Fruit fly (Drosophila melanogaster) ovary, adult (tissue): ENCODE results near the gene CG18428.
A peak's percentile ranks its signal among the peaks of the same experiment; 100 is the strongest.

Source experiments
- CG17801 ChIP-seq: fragments of 200-800 bp; optimal IDR thresholded peaks from 2 replicates; lab custom pipeline; 2019; ENCODE audit warnings: missing biosample characterization, mild to moderate bottlenecking, missing genetic modification characterization, moderate library complexity; ENCODE audit not compliant: partially characterized antibody

Gene CG18428

DNA sequence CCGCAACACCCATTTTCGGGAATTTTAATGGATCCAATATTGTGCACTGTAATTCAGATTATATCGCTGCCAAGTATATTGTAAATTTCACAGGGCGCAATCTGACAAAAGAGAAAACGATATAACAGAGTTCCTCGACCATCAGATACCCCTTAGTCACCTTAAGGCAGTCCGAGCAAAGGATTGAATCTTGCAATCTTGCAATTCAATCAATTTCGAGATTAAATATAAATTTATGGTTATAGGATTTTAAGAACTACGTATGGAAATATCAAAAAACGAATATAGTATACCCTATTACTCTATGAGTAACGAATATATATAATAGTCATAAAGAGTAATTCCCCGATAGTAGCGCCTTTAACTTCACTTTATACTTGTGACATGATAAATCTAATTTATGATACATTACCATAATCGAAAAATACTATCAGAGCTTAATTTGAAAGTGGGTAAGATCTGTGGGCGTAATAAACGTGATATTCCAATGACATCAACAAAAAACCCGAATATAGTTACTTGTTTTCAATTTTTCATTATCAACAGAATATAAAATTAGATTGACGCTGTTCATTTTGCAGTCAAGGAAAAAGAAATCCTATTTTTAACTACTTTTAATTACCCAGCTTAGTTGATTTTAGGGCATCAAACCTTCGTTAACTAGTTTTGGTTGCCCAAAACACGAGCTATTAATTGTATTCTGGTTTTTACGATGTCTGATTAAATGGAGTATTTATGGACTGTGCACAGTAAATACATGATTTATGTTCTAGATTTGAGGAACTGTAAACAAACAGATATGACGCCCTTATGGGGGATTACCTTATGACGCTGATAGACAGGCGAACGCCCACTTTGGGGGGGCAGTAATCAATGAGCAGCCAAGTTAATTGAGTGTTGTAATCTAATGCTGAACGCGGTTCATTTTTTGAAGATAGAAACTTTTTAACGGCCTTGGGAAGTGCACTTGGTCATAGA lies 29.6 kb downstream of the CG18428 start:
- TF ChIP-seq CG17801 (GFP tag; lab: Kevin White, UChicago) = no peak

DNA sequence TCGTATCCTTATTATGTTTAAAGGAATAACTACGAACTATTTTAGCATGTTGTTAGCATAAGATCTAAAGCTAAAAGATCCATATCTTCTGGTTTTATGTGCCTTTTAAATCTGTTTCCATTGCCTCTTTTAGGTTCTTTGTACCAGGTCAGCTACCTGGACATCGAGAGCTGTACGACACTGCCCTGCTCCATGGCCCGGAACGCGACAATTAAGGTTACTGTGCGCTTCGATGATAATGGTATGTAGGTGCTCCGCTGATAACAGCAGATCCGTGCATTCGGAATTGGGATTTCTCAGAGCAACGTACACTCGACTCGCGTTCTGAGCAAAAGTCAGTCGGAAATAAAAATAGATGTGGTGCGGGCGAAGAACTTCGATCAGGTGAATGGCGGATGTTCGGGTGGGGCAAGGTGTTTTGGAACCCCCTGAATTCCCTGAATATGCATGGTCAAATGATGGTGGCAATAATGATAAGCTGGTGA lies 30.6 kb downstream of the CG18428 start:
- no peak for TF ChIP-seq CG17801 (GFP tag; lab: Kevin White, UChicago)

DNA sequence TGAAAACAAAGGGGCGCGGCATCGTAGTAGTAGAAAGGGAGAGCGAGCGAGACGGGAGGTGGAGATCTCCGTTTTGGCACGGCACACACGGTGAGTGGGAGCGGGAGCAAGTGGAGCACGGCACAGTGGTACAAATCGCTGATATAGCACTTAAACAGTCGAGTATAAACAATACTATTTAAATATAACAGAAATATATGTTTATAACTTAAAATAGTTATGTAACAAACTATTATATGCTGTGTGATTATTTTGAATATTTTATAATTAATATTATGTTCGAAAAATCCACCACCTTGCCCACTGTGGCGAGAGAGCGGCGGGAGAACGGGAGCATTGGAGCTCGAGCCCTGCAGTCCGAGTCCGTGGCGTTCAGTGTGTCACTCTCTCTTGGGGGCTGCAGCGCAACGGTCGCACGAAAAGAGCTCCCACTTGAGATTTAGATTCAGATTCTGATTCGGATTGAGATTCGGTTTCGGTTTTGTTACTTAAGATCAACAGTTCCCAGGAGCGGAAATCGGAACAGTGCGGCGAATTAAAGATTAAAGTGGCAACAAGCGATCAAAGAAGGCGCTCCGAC lies 32.0 kb downstream of the CG18428 start, which contains the start of gene Kal1:
Gene Kal1, plus strand, starts transcription at position 383 of the 580 bp plus-strand sequence.
- TF ChIP-seq CG17801 (GFP tag; lab: Kevin White, UChicago) = peak; percentile 97

DNA sequence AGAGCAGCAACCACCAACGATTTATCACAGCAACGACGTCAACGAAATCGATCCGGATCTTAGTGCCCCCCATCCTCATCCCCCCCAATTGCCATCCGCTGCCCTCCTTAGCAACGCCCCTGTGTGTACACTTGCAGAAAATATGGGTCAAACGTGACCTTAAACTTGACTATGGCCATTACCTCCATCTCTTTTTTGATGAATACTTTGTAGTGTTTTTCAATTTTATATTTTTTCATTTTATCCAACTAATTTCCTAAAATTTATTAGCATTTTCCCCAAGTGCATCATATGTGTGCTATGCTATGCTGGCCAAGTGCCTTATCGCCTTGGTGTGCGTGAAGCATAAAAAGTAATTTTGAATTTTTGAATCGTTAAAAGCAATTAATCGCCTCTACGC lies 33.8 kb downstream of the CG18428 start:
- no peak for TF ChIP-seq CG17801 (GFP tag; lab: Kevin White, UChicago)

DNA sequence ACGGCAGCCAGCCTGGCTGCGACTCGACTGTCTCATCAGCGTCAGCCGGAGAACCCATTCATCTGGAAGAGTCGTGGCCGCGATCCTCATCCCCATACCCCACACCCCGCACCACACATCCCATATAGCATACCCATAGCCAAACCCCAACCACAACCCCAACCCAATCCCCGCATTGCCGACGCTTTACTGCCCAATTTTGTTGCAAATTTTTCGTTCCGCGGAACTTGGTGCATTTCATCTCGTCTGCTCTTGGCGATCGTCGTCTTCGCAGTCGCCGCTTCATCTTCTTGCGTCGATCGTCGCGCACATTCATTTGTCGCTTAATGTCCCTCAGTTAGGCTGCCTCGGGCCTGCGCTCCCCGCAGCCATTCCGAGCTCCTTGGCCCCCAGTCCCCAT lies 34.2 kb downstream of the CG18428 start:
- TF ChIP-seq CG17801 (GFP tag; lab: Kevin White, UChicago) = no peak

DNA sequence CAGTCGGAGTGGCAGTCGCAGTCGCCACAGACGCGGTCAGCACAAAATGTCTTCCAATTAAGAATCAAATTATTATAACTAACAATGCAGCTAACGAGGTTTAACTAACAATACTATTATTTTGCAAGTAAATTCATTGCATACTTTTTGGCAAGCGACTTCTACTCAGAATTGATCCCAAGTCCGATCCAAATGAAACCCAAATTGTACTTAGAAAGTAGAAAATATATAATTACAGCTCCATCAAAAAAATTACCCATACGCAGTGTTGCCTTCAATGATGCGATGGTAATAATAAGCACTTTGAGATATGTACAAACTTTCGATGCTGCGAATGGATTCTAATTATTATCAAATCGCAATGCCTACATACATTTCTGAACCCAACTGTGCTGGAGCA lies 34.6 kb downstream of the CG18428 start:
- no peak for TF ChIP-seq CG17801 (GFP tag; lab: Kevin White, UChicago)

DNA sequence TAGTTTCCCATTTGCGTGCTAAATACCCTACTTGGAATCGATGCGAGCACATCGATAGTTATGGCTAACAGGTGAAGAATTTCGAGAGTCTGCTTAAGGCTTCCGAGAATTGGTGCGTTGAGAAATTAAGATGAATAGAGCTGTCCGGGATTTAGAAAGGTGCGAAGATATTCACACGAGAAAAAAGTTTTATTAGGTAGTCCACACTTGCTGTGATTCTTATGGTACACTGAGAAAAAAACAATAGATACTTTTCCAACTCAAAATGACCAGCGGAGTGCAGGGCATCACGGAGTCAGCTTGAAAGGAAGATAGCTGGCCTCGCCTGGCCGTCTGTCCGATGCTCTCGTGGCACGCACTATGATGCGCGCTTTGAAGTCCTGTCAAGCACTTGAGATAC lies 35.4 kb downstream of the CG18428 start:
- TF ChIP-seq CG17801 (GFP tag; lab: Kevin White, UChicago) = no peak

DNA sequence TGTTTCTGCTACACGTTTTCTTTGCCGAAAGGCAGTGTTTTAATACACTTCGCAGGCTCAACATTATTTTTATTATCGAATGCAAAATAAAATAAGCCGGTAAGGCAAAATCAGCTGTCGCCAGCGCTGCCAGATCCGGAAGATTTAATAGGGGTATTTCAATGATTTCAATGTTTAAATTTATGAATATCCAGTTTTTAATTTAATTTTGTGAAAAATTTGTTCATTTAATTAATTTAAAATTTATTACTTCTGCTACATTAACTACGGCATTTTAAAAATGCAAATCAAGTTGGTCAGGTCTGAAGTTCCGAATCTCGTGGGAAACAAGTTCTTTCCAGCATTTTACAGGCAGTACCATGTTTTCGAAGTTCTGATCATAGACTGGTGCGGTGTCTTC lies 39.7 kb downstream of the CG18428 start, which contains the start of gene Slimp:
Gene Slimp, minus strand, starts transcription at position 130 of the 400 bp plus-strand sequence.
- TF ChIP-seq CG17801 (GFP tag; lab: Kevin White, UChicago) = peak; percentile 42

DNA sequence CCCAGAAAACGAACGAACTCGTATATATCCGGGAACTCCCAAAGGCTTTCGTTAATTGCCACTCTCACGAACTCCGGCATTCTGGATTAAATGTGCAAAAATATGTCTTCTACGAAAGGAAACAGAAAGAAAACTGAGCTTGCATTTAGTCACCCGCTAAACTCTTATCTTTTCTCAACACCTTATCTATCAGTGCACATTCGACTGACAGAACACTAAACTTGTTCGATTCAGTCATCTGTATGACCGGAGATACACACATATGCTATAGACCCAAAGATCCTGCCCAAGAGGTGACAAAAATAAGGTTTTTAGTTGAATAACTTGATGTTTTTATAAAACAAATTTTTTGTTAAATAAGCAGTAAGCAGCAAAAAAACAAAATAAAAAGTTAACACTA lies 41.0 kb downstream of the CG18428 start, which contains the start of gene p38c:
Gene p38c, minus strand, starts transcription at position 101 of the 400 bp plus-strand sequence.
- TF ChIP-seq CG17801 (GFP tag; lab: Kevin White, UChicago) = no peak

DNA sequence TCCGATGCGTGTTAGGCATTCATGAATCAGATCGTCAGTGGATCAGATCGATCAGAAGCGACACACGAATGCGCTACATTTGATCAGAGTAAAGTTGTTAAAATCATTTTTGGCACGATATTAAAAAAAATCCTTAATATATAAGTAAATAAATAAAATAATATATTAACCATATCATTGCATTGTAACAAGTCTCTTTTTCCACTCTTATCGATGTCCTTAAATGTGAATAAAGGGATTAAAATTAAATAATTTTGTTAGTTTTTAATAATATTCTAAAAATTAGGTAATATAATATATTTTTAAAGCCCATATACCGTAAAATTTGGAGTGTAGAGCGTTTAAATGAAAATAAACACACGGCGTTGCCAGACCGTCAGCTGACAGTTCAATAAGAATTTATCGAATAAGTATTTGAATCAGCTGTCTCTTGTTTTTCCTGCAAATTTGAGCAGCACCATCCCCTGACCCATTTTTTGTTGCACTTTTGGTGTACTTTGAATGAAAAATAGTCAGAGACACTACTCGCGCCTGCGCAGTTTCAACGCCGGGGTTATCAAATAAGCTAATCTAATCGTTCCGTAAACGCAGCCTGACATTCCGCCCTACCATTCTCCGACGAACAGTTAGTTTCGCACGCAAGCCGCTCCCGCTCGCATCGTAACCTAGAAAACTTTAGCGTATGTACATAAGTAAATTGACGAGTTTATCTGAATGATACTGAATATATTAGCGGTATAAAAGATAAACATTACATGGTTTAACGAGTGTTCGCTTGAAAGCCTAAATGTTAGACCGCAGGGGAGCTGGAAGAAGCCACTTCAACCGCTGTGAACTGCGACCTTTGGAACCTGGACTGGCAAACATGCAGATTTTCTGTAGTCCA lies 43.0 kb downstream of the CG18428 start, which contains the start of the genes p38a and CG6178:
Gene p38a, minus strand, starts transcription at position 398 of the 886 bp plus-strand sequence.
Gene CG6178, plus strand, starts transcription at position 424 of the 886 bp plus-strand sequence.
- TF ChIP-seq CG17801 (GFP tag; lab: Kevin White, UChicago) = peak; percentile 99
